Worm (Caenorhabditis elegans) whole organism, L1 larva: Measurements from ENCODE around the gene T05H4.15.

ENCODE experiments used
- aha-1 ChIP-seq: fragments of 150-350 bp; optimal IDR thresholded peaks from 2 replicates; lab custom pipeline; 2014; ENCODE audit warnings: missing biosample characterization, missing genetic modification characterization
- ama-1 ChIP-seq: fragments of 150-350 bp; optimal IDR thresholded peaks from 2 replicates; lab custom pipeline; 2014
- blmp-1 ChIP-seq: fragments of 150-350 bp; optimal IDR thresholded peaks from 2 replicates; lab custom pipeline; 2014; ENCODE audit warnings: missing biosample characterization, missing genetic modification characterization
- ceh-8 ChIP-seq: fragments of 200-800 bp; sonication (Bioruptor generic); optimal IDR thresholded peaks from 2 replicates; lab custom pipeline; 2018; ENCODE audit warnings: mild to moderate bottlenecking, missing genetic modification characterization, moderate library complexity, missing compliant biosample characterization
- ceh-88 ChIP-seq: fragments of 200-800 bp; sonication (Bioruptor generic); IDR thresholded peaks from 2 replicates; pipeline ENCODE4 v1.3.6; 2022; ENCODE audit warnings: missing genetic modification characterization, missing compliant biosample characterization
- ces-1 ChIP-seq: fragments of 150-350 bp; optimal IDR thresholded peaks from 2 replicates; lab custom pipeline; 2014; ENCODE audit warnings: missing biosample characterization, missing genetic modification reagents, missing genetic modification characterization
- dpl-1 ChIP-seq, 3 experiments: fragments of 150-350 bp in 2 of 3; sonication (generic microtip) in 1 of 3; optimal IDR thresholded peaks; 2 replicates each; lab custom pipeline; 2014 to 2017; ENCODE audit warnings: missing biosample characterization in 3 of 3, missing genetic modification characterization in 3 of 3, missing genetic modification reagents in 3 of 3
- efl-1 ChIP-seq, 4 experiments: fragments of 150-350 bp; optimal IDR thresholded peaks in 3 of 4; peaks in 1 of 4; 1 replicate in 1 of 4; 2 replicates in 3 of 4; lab custom pipeline; 2014; ENCODE audit warnings: missing biosample characterization in 2 of 4, missing genetic modification characterization in 2 of 4, missing genetic modification reagents in 2 of 4
- elt-2 ChIP-seq: sonication (generic microtip); optimal IDR thresholded peaks from 2 replicates; lab custom pipeline; 2016; ENCODE audit warnings: missing genetic modification characterization, mild to moderate bottlenecking, inconsistent platforms, missing compliant biosample characterization, missing genetic modification reagents
- elt-3 ChIP-seq, 6 experiments: fragments of 150-350 bp in 1 of 6; sonication (generic microtip); optimal IDR thresholded peaks; 2 replicates each; lab custom pipeline; 2017 to 2018; ENCODE audit warnings: missing biosample characterization in 6 of 6, missing genetic modification characterization in 6 of 6, inconsistent platforms in 1 of 6
- grh-1 ChIP-seq: fragments of 200-800 bp; sonication (Bioruptor generic); IDR thresholded peaks from 2 replicates; pipeline ENCODE4 v1.3.6; 2022; ENCODE audit warnings: missing genetic modification reagents, missing genetic modification characterization, missing compliant biosample characterization
- jun-1 ChIP-seq: fragments of 150-350 bp; optimal IDR thresholded peaks from 2 replicates; lab custom pipeline; 2014; ENCODE audit warnings: missing biosample characterization, missing genetic modification reagents, missing genetic modification characterization
- lin-14 ChIP-seq: fragments of 200-800 bp; sonication (Bioruptor generic); optimal IDR thresholded peaks from 2 replicates; lab custom pipeline; 2018; ENCODE audit warnings: mild to moderate bottlenecking, missing genetic modification characterization, moderate library complexity, missing compliant biosample characterization
- lin-35 ChIP-seq, 2 experiments: fragments of 150-350 bp; optimal IDR thresholded peaks; 2 replicates each; lab custom pipeline; 2014; ENCODE audit warnings: missing biosample characterization in 2 of 2, missing genetic modification characterization in 2 of 2, missing genetic modification reagents in 2 of 2
- lin-39 ChIP-seq: fragments of 150-350 bp; optimal IDR thresholded peaks from 2 replicates; lab custom pipeline; 2014; ENCODE audit warnings: missing biosample characterization, missing genetic modification reagents, missing genetic modification characterization
- lir-3 ChIP-seq: sonication (generic microtip); optimal IDR thresholded peaks from 2 replicates; lab custom pipeline; 2016; ENCODE audit warnings: mild to moderate bottlenecking, missing genetic modification characterization, moderate library complexity, missing compliant biosample characterization; ENCODE audit not compliant: poor library complexity
- lsy-2 ChIP-seq, 2 experiments: fragments of 150-350 bp; optimal IDR thresholded peaks; 2 replicates each; lab custom pipeline; 2014; ENCODE audit warnings: missing biosample characterization in 2 of 2, missing genetic modification characterization in 2 of 2
- mdl-1 ChIP-seq, 2 experiments: fragments of 150-350 bp; optimal IDR thresholded peaks; 2 replicates each; lab custom pipeline; 2014 to 2017; ENCODE audit warnings: missing biosample characterization in 2 of 2, missing genetic modification characterization in 2 of 2, inconsistent platforms in 1 of 2
- mep-1 ChIP-seq: fragments of 150-350 bp; optimal IDR thresholded peaks from 2 replicates; lab custom pipeline; 2014; ENCODE audit warnings: missing biosample characterization, missing genetic modification characterization
- nhr-11 ChIP-seq: fragments of 150-350 bp; optimal IDR thresholded peaks from 2 replicates; lab custom pipeline; 2014; ENCODE audit warnings: missing biosample characterization, missing genetic modification characterization
- nhr-19 ChIP-seq: fragments of 200-800 bp; sonication (Bioruptor generic); conservative IDR thresholded peaks from 2 replicates; pipeline ENCODE4 v1.3.6; 2022; ENCODE audit warnings: missing genetic modification characterization, missing compliant biosample characterization
- nhr-20 ChIP-seq: sonication (generic microtip); optimal IDR thresholded peaks from 2 replicates; lab custom pipeline; 2016; ENCODE audit warnings: mild to moderate bottlenecking, missing genetic modification characterization, missing compliant biosample characterization
- nhr-71 ChIP-seq: sonication (generic microtip); optimal IDR thresholded peaks from 2 replicates; lab custom pipeline; 2016; ENCODE audit warnings: mild to moderate bottlenecking, missing genetic modification characterization, moderate library complexity, missing compliant biosample characterization
- nhr-85 ChIP-seq: sonication (generic microtip); peaks from one replicate; lab custom pipeline; 2016; ENCODE audit warnings: missing genetic modification characterization, inconsistent platforms, missing compliant biosample characterization
- nhr-90 ChIP-seq: sonication (generic microtip); optimal IDR thresholded peaks from 2 replicates; lab custom pipeline; 2016; ENCODE audit warnings: mild to moderate bottlenecking, missing genetic modification characterization, missing compliant biosample characterization; ENCODE audit not compliant: poor library complexity
- rnt-1 ChIP-seq: sonication (generic microtip); optimal IDR thresholded peaks from 2 replicates; lab custom pipeline; 2016; ENCODE audit warnings: mild to moderate bottlenecking, missing genetic modification characterization, moderate library complexity, missing compliant biosample characterization
- snu-23 ChIP-seq: sonication (generic microtip); optimal IDR thresholded peaks from 2 replicates; lab custom pipeline; 2016; ENCODE audit warnings: missing genetic modification characterization, missing compliant biosample characterization
- sox-4 ChIP-seq: sonication (generic microtip); optimal IDR thresholded peaks from 2 replicates; lab custom pipeline; 2016; ENCODE audit warnings: missing genetic modification characterization, missing compliant biosample characterization
- swsn-7 ChIP-seq: sonication (generic microtip); optimal IDR thresholded peaks from 2 replicates; lab custom pipeline; 2016; ENCODE audit warnings: missing genetic modification characterization, missing compliant biosample characterization
- tbx-2 ChIP-seq: sonication (generic microtip); optimal IDR thresholded peaks from 2 replicates; lab custom pipeline; 2016; ENCODE audit warnings: missing genetic modification characterization, missing compliant biosample characterization
- unc-130 ChIP-seq: fragments of 150-350 bp; optimal IDR thresholded peaks from 2 replicates; lab custom pipeline; 2017; ENCODE audit warnings: missing biosample characterization, missing genetic modification characterization, inconsistent platforms
- unc-30 ChIP-seq: sonication (generic microtip); optimal IDR thresholded peaks from 2 replicates; lab custom pipeline; 2017; ENCODE audit warnings: missing biosample characterization, missing genetic modification characterization
- vab-15 ChIP-seq: sonication (generic microtip); optimal IDR thresholded peaks from 2 replicates; lab custom pipeline; 2017; ENCODE audit warnings: missing genotype, mild to moderate bottlenecking, missing genetic modification characterization, missing compliant biosample characterization
- xbp-1 ChIP-seq: sonication (generic microtip); optimal IDR thresholded peaks from 2 replicates; lab custom pipeline; 2016; ENCODE audit warnings: missing genetic modification characterization, missing compliant biosample characterization
- zag-1 ChIP-seq: fragments of 150-350 bp; optimal IDR thresholded peaks from 2 replicates; lab custom pipeline; 2014; ENCODE audit warnings: missing biosample characterization, missing genetic modification characterization
- ztf-4 ChIP-seq: fragments of 150-350 bp; optimal IDR thresholded peaks from 2 replicates; lab custom pipeline; 2014; ENCODE audit warnings: missing biosample characterization, missing genetic modification characterization

T05H4.15 gene

ce11 chrV:6433446-6434178 is 7.9 kb downstream of the T05H4.15 start, which contains the start of the genes gad-1 and erfa-1 (continued):
- TF ChIP-seq lir-3 (tag; lab: Kevin White, UChicago) (peak; percentile 69), xbp-1 (tag; lab: Kevin White, UChicago) (peak; percentile 38), ztf-4 (tag; lab: Kevin White, UChicago) (no peak)
- TF ChIP-seq, all 84 proteins: peak for 34

ce11 chrV:6430526-6431371 is 10.8 kb downstream of the T05H4.15 start:
- no peak for TF ChIP-seq aha-1 (tag; lab: Kevin White, UChicago)
- no peak for TF ChIP-seq swsn-7 (tag; lab: Kevin White, UChicago)
- no peak for TF ChIP-seq lin-39 (tag; lab: Kevin White, UChicago)
- TF ChIP-seq efl-1 (optimal IDR thresholded peaks at IDR 0.05; lab: Kevin White, UChicago) = no peak
- TF ChIP-seq efl-1 (GFP tag; optimal IDR thresholded peaks at IDR 0.05 in 1 of 2; lab: Kevin White, UChicago) = peak in 1 of 2 experiments; percentile 16
- TF ChIP-seq lin-35 (GFP tag; optimal IDR thresholded peaks at IDR 0.05; lab: Kevin White, UChicago) = peak in 1 of 2 experiments; percentile 16
- TF ChIP-seq nhr-20 (tag; lab: Kevin White, UChicago) = peak; percentile 41
- peak; percentile 22 for TF ChIP-seq lin-14
- no peak for TF ChIP-seq nhr-19 (GFP tag; lab: Robert Waterston, UW)
- no peak for TF ChIP-seq elt-2
- TF ChIP-seq zag-1 (tag; lab: Kevin White, UChicago) = no peak
- TF ChIP-seq ceh-88 (GFP tag; lab: Robert Waterston, UW) = no peak
- TF ChIP-seq lsy-2 (tag; optimal IDR thresholded peaks at IDR 0.05; lab: Kevin White, UChicago) = peak in 1 of 2 experiments; percentile 10
- TF ChIP-seq snu-23 (GFP tag; lab: Kevin White, UChicago) = peak; percentile 3
- peak; percentile 15 for TF ChIP-seq rnt-1
- no peak for TF ChIP-seq jun-1 (tag; lab: Kevin White, UChicago)
- TF ChIP-seq lir-3 (tag; lab: Kevin White, UChicago) = no peak
- peak; percentile 33 for TF ChIP-seq nhr-90 (tag; lab: Kevin White, UChicago)
- peak; percentile 92 for TF ChIP-seq blmp-1 (tag; lab: Kevin White, UChicago)
- TF ChIP-seq elt-3 (tag; optimal IDR thresholded peaks at IDR 0.05; lab: Kevin White, UChicago) = peak in 2 of 6 experiments; percentile 3 to 24
- peak; percentile 27 for TF ChIP-seq nhr-71 (tag; lab: Kevin White, UChicago)

ce11 chrV:6429870-6430339 is 11.6 kb downstream of the T05H4.15 start, which contains the start of gene alh-4:
TSS of gene alh-4 (minus strand) at chrV:6429920.
- no peak for TF ChIP-seq unc-30
- no peak for TF ChIP-seq sox-4
- no peak for TF ChIP-seq nhr-11 (tag; lab: Kevin White, UChicago)
- no peak for TF ChIP-seq ces-1 (GFP tag; lab: Kevin White, UChicago)
- no peak for TF ChIP-seq ztf-4 (tag; lab: Kevin White, UChicago)
- peak in 1 of 6 experiments; percentile 77 for TF ChIP-seq elt-3 (tag; optimal IDR thresholded peaks at IDR 0.05; lab: Kevin White, UChicago)
- no peak for TF ChIP-seq ceh-8
- TF ChIP-seq snu-23 (GFP tag; lab: Kevin White, UChicago) = peak; percentile 44
- TF ChIP-seq lin-14 = peak; percentile 45
- peak; percentile 79 for TF ChIP-seq blmp-1 (tag; lab: Kevin White, UChicago)
- peak; percentile 8 for TF ChIP-seq mep-1 (tag; lab: Kevin White, UChicago)
- TF ChIP-seq nhr-90 (tag; lab: Kevin White, UChicago) = peak; percentile 58
- peak; percentile 8 for TF ChIP-seq vab-15 (tag; lab: Kevin White, UChicago)
- peak; percentile 42 for TF ChIP-seq nhr-71 (tag; lab: Kevin White, UChicago)
- peak; percentile 17 for TF ChIP-seq tbx-2 (tag; lab: Kevin White, UChicago)
- peak in 1 of 3 experiments; percentile 0 for TF ChIP-seq dpl-1 (GFP tag; optimal IDR thresholded peaks at IDR 0.05; lab: Kevin White, UChicago)
- TF ChIP-seq unc-130 (tag; lab: Kevin White, UChicago) = peak; percentile 52
- peak in 1 of 2 experiments; percentile 40 for TF ChIP-seq mdl-1 (tag; optimal IDR thresholded peaks at IDR 0.05; lab: Kevin White, UChicago)
- peak; percentile 84 for TF ChIP-seq nhr-85
- TF ChIP-seq grh-1 = no peak; the same call in 1 of the 2 replicates
- peak in 1 of 2 experiments; percentile 28 for TF ChIP-seq lsy-2 (tag; optimal IDR thresholded peaks at IDR 0.05; lab: Kevin White, UChicago)
- TF ChIP-seq nhr-20 (tag; lab: Kevin White, UChicago) = peak; percentile 67
- peak; percentile 35 for TF ChIP-seq ama-1
- TF ChIP-seq lin-35 (GFP tag; optimal IDR thresholded peaks at IDR 0.05; lab: Kevin White, UChicago) = peak in 1 of 2 experiments; percentile 37
